Worm (Caenorhabditis elegans) whole organism, young adult: ENCODE results near the gene F46F3.3.

Source experiments
- B0336.3 ChIP-seq: fragments of 200-800 bp; sonication (Bioruptor generic); IDR thresholded peaks from 2 replicates; pipeline ENCODE4 v1.3.6; 2022; ENCODE audit warnings: missing genetic modification characterization, missing compliant biosample characterization
- C17E4.6 ChIP-seq: fragments of 200-800 bp; sonication (Bioruptor generic); IDR thresholded peaks from 2 replicates; pipeline ENCODE4 v1.3.6; 2022; ENCODE audit warnings: missing genetic modification reagents, missing genetic modification characterization, missing compliant biosample characterization
- F39B2.1 ChIP-seq: fragments of 200-800 bp; sonication (Bioruptor generic); IDR thresholded peaks from 2 replicates; pipeline ENCODE4 v1.3.6; 2022; ENCODE audit warnings: missing genetic modification reagents, missing genetic modification characterization, missing compliant biosample characterization
- F49E8.2 ChIP-seq: sonication (generic microtip); optimal IDR thresholded peaks from 3 replicates; lab custom pipeline; 2017; ENCODE audit warnings: missing genetic modification characterization, mild to moderate bottlenecking, missing compliant biosample characterization, antibody characterized with exemption, moderate library complexity; ENCODE audit not compliant: insufficient read depth
- F52B5.7 ChIP-seq: sonication (generic microtip); optimal IDR thresholded peaks from 2 replicates; lab custom pipeline; 2016; ENCODE audit warnings: mild to moderate bottlenecking, missing genetic modification characterization, missing compliant biosample characterization
- T07F8.4 ChIP-seq: sonication (generic microtip); optimal IDR thresholded peaks from 2 replicates; lab custom pipeline; 2016; ENCODE audit warnings: mild to moderate bottlenecking, missing genetic modification characterization, moderate library complexity, missing compliant biosample characterization
- Y53F4B.3 ChIP-seq: fragments of 200-800 bp; sonication (Bioruptor generic); IDR thresholded peaks from 2 replicates; pipeline ENCODE4 v1.3.6; 2022; ENCODE audit warnings: missing genetic modification reagents, missing genetic modification characterization, missing compliant biosample characterization
- Y79H2A.3 ChIP-seq: fragments of 200-800 bp; sonication (Bioruptor generic); conservative IDR thresholded peaks from 2 replicates; pipeline ENCODE4 v1.3.6; 2022; ENCODE audit warnings: missing genetic modification reagents, missing genetic modification characterization, missing compliant biosample characterization
- akir-1 ChIP-seq: fragments of 200-800 bp; sonication (Bioruptor generic); optimal IDR thresholded peaks from 2 replicates; lab custom pipeline; 2018; ENCODE audit warnings: mild to moderate bottlenecking, missing genetic modification characterization, moderate library complexity, missing compliant biosample characterization
- ama-1 ChIP-seq, 3 experiments: fragments of 150-350 bp in 1 of 3; sonication (generic microtip) in 2 of 3; optimal IDR thresholded peaks; 2 replicates each; lab custom pipeline; 2014 to 2018; ENCODE audit warnings: missing biosample characterization in 2 of 3, missing genetic modification characterization in 2 of 3, missing genetic modification reagents in 2 of 3
- atf-7 ChIP-seq: sonication (generic microtip); optimal IDR thresholded peaks from 2 replicates; lab custom pipeline; 2017; ENCODE audit warnings: mild to moderate bottlenecking, missing genetic modification characterization, missing compliant biosample characterization
- bed-1 ChIP-seq: fragments of 200-800 bp; sonication (Bioruptor generic); IDR thresholded peaks from 2 replicates; pipeline ENCODE4 v1.3.6; 2022; ENCODE audit warnings: missing genetic modification reagents, missing genetic modification characterization, missing compliant biosample characterization
- ccch-3 ChIP-seq: fragments of 200-800 bp; sonication (Bioruptor generic); optimal IDR thresholded peaks from 2 replicates; lab custom pipeline; 2018; ENCODE audit warnings: mild to moderate bottlenecking, missing genetic modification characterization, missing compliant biosample characterization
- cebp-1 ChIP-seq, 2 experiments: fragments of 200-800 bp in 1 of 2; sonication (Bioruptor generic) in 1 of 2; sonication (generic microtip) in 1 of 2; IDR thresholded peaks in 1 of 2; optimal IDR thresholded peaks in 1 of 2; 2 replicates each; pipeline versions ENCODE4 v1.3.6 to Lab custom; 2017 to 2022; ENCODE audit warnings: missing compliant biosample characterization in 2 of 2, missing genetic modification characterization in 2 of 2, mild to moderate bottlenecking in 1 of 2, missing genetic modification reagents in 1 of 2, moderate library complexity in 1 of 2
- cebp-2 ChIP-seq: fragments of 200-800 bp; sonication (Bioruptor generic); IDR thresholded peaks from 2 replicates; pipeline ENCODE4 v1.3.6; 2022; ENCODE audit warnings: missing genetic modification characterization, missing compliant biosample characterization
- ceh-100 ChIP-seq: fragments of 200-800 bp; sonication (Bioruptor generic); IDR thresholded peaks from 2 replicates; pipeline ENCODE4 v1.3.6; 2022; ENCODE audit warnings: missing genetic modification reagents, missing genetic modification characterization, missing compliant biosample characterization
- ceh-58 ChIP-seq: fragments of 200-800 bp; sonication (Bioruptor generic); IDR thresholded peaks from 2 replicates; pipeline ENCODE4 v1.3.6; 2022; ENCODE audit warnings: missing genetic modification characterization, missing compliant biosample characterization
- die-1 ChIP-seq: sonication (generic microtip); optimal IDR thresholded peaks from 2 replicates; lab custom pipeline; 2016; ENCODE audit warnings: missing genotype, mild to moderate bottlenecking, missing genetic modification characterization, missing compliant biosample characterization
- efl-1 ChIP-seq: fragments of 150-350 bp; optimal IDR thresholded peaks from 2 replicates; lab custom pipeline; 2014; ENCODE audit warnings: missing biosample characterization, missing genetic modification reagents, missing genetic modification characterization
- egl-18 ChIP-seq: fragments of 200-800 bp; sonication (Bioruptor generic); IDR thresholded peaks from 2 replicates; pipeline ENCODE4 v1.3.6; 2022; ENCODE audit warnings: missing genetic modification reagents, missing genetic modification characterization, missing compliant biosample characterization
- egl-44 ChIP-seq: fragments of 200-800 bp; sonication (Bioruptor generic); IDR thresholded peaks from 2 replicates; pipeline ENCODE4 v1.3.6; 2022; ENCODE audit warnings: missing genetic modification reagents, missing genetic modification characterization, missing compliant biosample characterization
- egrh-3 ChIP-seq: fragments of 200-800 bp; sonication (Bioruptor generic); IDR thresholded peaks from 2 replicates; pipeline ENCODE4 v1.3.6; 2022; ENCODE audit warnings: missing genetic modification reagents, missing genetic modification characterization, missing compliant biosample characterization
- ets-4 ChIP-seq: fragments of 200-800 bp; sonication (Bioruptor generic); optimal IDR thresholded peaks from 2 replicates; lab custom pipeline; 2018; ENCODE audit warnings: mild to moderate bottlenecking, missing genetic modification characterization, missing compliant biosample characterization
- gei-17 ChIP-seq: fragments of 200-800 bp; sonication (Bioruptor generic); optimal IDR thresholded peaks from 2 replicates; lab custom pipeline; 2018; ENCODE audit warnings: mild to moderate bottlenecking, missing genetic modification characterization, missing compliant biosample characterization
- hmg-20 ChIP-seq: fragments of 200-800 bp; sonication (Bioruptor generic); IDR thresholded peaks from 2 replicates; pipeline ENCODE4 v1.3.6; 2022; ENCODE audit warnings: missing genetic modification reagents, missing genetic modification characterization, missing compliant biosample characterization
- hrde-1 ChIP-seq: sonication (generic microtip); optimal IDR thresholded peaks from 2 replicates; lab custom pipeline; 2016; ENCODE audit warnings: missing genetic modification characterization, mild to moderate bottlenecking, missing compliant biosample characterization, moderate library complexity, missing genotype, missing genetic modification reagents, borderline replicate concordance
- let-607 ChIP-seq, 2 experiments: fragments of 200-800 bp in 1 of 2; sonication (Bioruptor generic) in 1 of 2; sonication (generic microtip) in 1 of 2; optimal IDR thresholded peaks; 2 replicates each; lab custom pipeline; 2016 to 2018; ENCODE audit warnings: mild to moderate bottlenecking in 2 of 2, missing compliant biosample characterization in 2 of 2, missing genetic modification characterization in 2 of 2, moderate library complexity in 2 of 2, missing genotype in 1 of 2
- lin-26 ChIP-seq: fragments of 200-800 bp; sonication (Bioruptor generic); IDR thresholded peaks from 2 replicates; pipeline ENCODE4 v1.3.6; 2022; ENCODE audit warnings: missing genetic modification reagents, missing genetic modification characterization, missing compliant biosample characterization
- lin-40 ChIP-seq: sonication (generic microtip); optimal IDR thresholded peaks from 2 replicates; lab custom pipeline; 2016; ENCODE audit warnings: missing genetic modification characterization, mild to moderate bottlenecking, missing compliant biosample characterization, missing genotype, missing genetic modification reagents
- lin-54 ChIP-seq: fragments of 200-800 bp; sonication (Bioruptor generic); optimal IDR thresholded peaks from 2 replicates; lab custom pipeline; 2018; ENCODE audit warnings: mild to moderate bottlenecking, missing genetic modification characterization, missing compliant biosample characterization
- lir-1 ChIP-seq: fragments of 200-800 bp; sonication (Bioruptor generic); conservative IDR thresholded peaks from 2 replicates; pipeline ENCODE4 v1.3.6; 2022; ENCODE audit warnings: missing genetic modification reagents, missing genetic modification characterization, missing compliant biosample characterization
- madf-8 ChIP-seq: fragments of 200-800 bp; sonication (Bioruptor generic); conservative IDR thresholded peaks from 2 replicates; pipeline ENCODE4 v1.3.6; 2022; ENCODE audit warnings: missing genetic modification reagents, missing genetic modification characterization, missing compliant biosample characterization
- mxl-1 ChIP-seq: sonication (generic microtip); optimal IDR thresholded peaks from 2 replicates; lab custom pipeline; 2016; ENCODE audit warnings: missing genetic modification characterization, missing compliant biosample characterization
- nhr-120 ChIP-seq: fragments of 200-800 bp; sonication (Bioruptor generic); IDR thresholded peaks from 2 replicates; pipeline ENCODE4 v1.3.6; 2022; ENCODE audit warnings: missing genetic modification characterization, missing compliant biosample characterization
- nhr-27 ChIP-seq: fragments of 200-800 bp; sonication (Bioruptor generic); optimal IDR thresholded peaks from 2 replicates; lab custom pipeline; 2018; ENCODE audit warnings: mild to moderate bottlenecking, missing genetic modification characterization, moderate library complexity, missing compliant biosample characterization
- pha-4 ChIP-seq: fragments of 150-350 bp; sonication (generic microtip); optimal IDR thresholded peaks from 2 replicates; lab custom pipeline; 2014; ENCODE audit warnings: missing biosample characterization, missing genetic modification reagents, missing genetic modification characterization
- repo-1 ChIP-seq: sonication (generic microtip); optimal IDR thresholded peaks from 2 replicates; lab custom pipeline; 2017; ENCODE audit warnings: mild to moderate bottlenecking, missing genetic modification characterization, missing compliant biosample characterization
- rpc-1 ChIP-seq, 2 experiments: fragments of 150-350 bp in 1 of 2; sonication (generic microtip) in 1 of 2; optimal IDR thresholded peaks; 2 replicates each; lab custom pipeline; 2014 to 2018; ENCODE audit warnings: missing biosample characterization in 1 of 2, missing genetic modification characterization in 1 of 2, missing genetic modification reagents in 1 of 2, missing genotype in 1 of 2
- sea-2 ChIP-seq: fragments of 200-800 bp; sonication (Bioruptor generic); IDR thresholded peaks from 2 replicates; pipeline ENCODE4 v1.3.6; 2022; ENCODE audit warnings: missing genetic modification characterization, missing compliant biosample characterization
- snpc-1.1 ChIP-seq: sonication (generic microtip); optimal IDR thresholded peaks from 2 replicates; lab custom pipeline; 2017; ENCODE audit warnings: missing genetic modification characterization, mild to moderate bottlenecking, missing compliant biosample characterization, antibody characterized with exemption, moderate library complexity, missing genotype, missing genetic modification reagents; ENCODE audit not compliant: insufficient read depth
- snpc-1.3 ChIP-seq: sonication (generic microtip); optimal IDR thresholded peaks from 2 replicates; lab custom pipeline; 2017; ENCODE audit warnings: missing genetic modification characterization, mild to moderate bottlenecking, missing compliant biosample characterization, antibody characterized with exemption, moderate library complexity, missing genotype, missing genetic modification reagents; ENCODE audit not compliant: insufficient read depth
- somi-1 ChIP-seq: fragments of 200-800 bp; sonication (Bioruptor generic); optimal IDR thresholded peaks from 2 replicates; lab custom pipeline; 2018; ENCODE audit warnings: mild to moderate bottlenecking, missing genetic modification characterization, missing compliant biosample characterization
- xnd-1 ChIP-seq: sonication (generic microtip); optimal IDR thresholded peaks from 2 replicates; lab custom pipeline; 2016; ENCODE audit warnings: missing genotype, missing genetic modification reagents, missing genetic modification characterization, missing compliant biosample characterization
- ztf-25 ChIP-seq: fragments of 200-800 bp; sonication (Bioruptor generic); IDR thresholded peaks from 2 replicates; pipeline ENCODE4 v1.3.6; 2022; ENCODE audit warnings: missing genetic modification reagents, missing genetic modification characterization, missing compliant biosample characterization
- ztf-6 ChIP-seq: fragments of 200-800 bp; sonication (Bioruptor generic); IDR thresholded peaks from 2 replicates; pipeline ENCODE4 v1.3.6; 2022; ENCODE audit warnings: missing genetic modification reagents, missing genetic modification characterization, missing compliant biosample characterization

Gene F46F3.3

ce11 chrV:11697482-11697881, 30.2 kb downstream of the F46F3.3 start:
- TF ChIP-seq egl-18 (GFP tag; lab: Robert Waterston, UW) (no peak), ceh-100 (no peak), bed-1 (GFP tag; lab: Robert Waterston, UW) (no peak), ztf-6 (GFP tag; lab: Robert Waterston, UW) (no peak), rpc-1 (optimal IDR thresholded peaks at IDR 0.05; lab: Kevin White, UChicago) (no peak), rpc-1 (tag; optimal IDR thresholded peaks at IDR 0.05; lab: Kevin White, UChicago) (no peak), F39B2.1 (no peak), ceh-58 (GFP tag; lab: Robert Waterston, UW) (no peak), snpc-1.3 (tag; lab: Kevin White, UChicago) (no peak), cebp-1 (GFP tag; IDR thresholded peaks at IDR 0.05; lab: Robert Waterston, UW) (no peak), cebp-1 (tag; optimal IDR thresholded peaks at IDR 0.05; lab: Kevin White, UChicago) (no peak), repo-1 (tag; lab: Kevin White, UChicago) (no peak), die-1 (tag; lab: Kevin White, UChicago) (no peak), Y53F4B.3 (GFP tag; lab: Robert Waterston, UW) (no peak), nhr-120 (GFP tag; lab: Robert Waterston, UW) (no peak), ztf-25 (GFP tag; lab: Robert Waterston, UW) (no peak), lin-40 (tag; lab: Kevin White, UChicago) (no peak), snpc-1.1 (tag; lab: Kevin White, UChicago) (no peak), xnd-1 (no peak), pha-4 (tag; lab: Kevin White, UChicago) (no peak), T07F8.4 (tag; lab: Kevin White, UChicago) (no peak)
- TF ChIP-seq, all 124 proteins: peak for 0

ce11 chrV:11704658-11705057, 37.4 kb downstream of the F46F3.3 start:
- no peak for TF ChIP-seq hmg-20 (GFP tag; lab: Robert Waterston, UW)
- no peak for TF ChIP-seq ceh-58 (GFP tag; lab: Robert Waterston, UW)
- no peak for TF ChIP-seq nhr-27 (tag; lab: Kevin White, UChicago)
- TF ChIP-seq lir-1 (GFP tag; lab: Robert Waterston, UW) = no peak
- no peak for TF ChIP-seq egl-18 (GFP tag; lab: Robert Waterston, UW)
- TF ChIP-seq Y79H2A.3 (GFP tag; lab: Robert Waterston, UW) = no peak
- TF ChIP-seq lin-26 (GFP tag; lab: Robert Waterston, UW) = no peak
- TF ChIP-seq B0336.3 (GFP tag; lab: Robert Waterston, UW) = no peak
- TF ChIP-seq ccch-3 (GFP tag; lab: Kevin White, UChicago) = no peak
- TF ChIP-seq ztf-25 (GFP tag; lab: Robert Waterston, UW) = no peak
- no peak for TF ChIP-seq gei-17 (GFP tag; lab: Kevin White, UChicago)
- no peak for TF ChIP-seq nhr-120 (GFP tag; lab: Robert Waterston, UW)
- TF ChIP-seq F49E8.2 = no peak
- no peak for TF ChIP-seq akir-1 (GFP tag; lab: Kevin White, UChicago)
- no peak for TF ChIP-seq ama-1 (optimal IDR thresholded peaks at IDR 0.05; lab: Kevin White, UChicago)
- no peak for TF ChIP-seq ama-1 (GFP tag; optimal IDR thresholded peaks at IDR 0.05; lab: Kevin White, UChicago)
- TF ChIP-seq somi-1 = no peak
- no peak for TF ChIP-seq C17E4.6 (GFP tag; lab: Robert Waterston, UW)
- TF ChIP-seq lin-54 = no peak

- TF ChIP-seq efl-1 (GFP tag; lab: Kevin White, UChicago) (no peak), madf-8 (no peak), egl-44 (no peak), let-607 (tag; optimal IDR thresholded peaks at IDR 0.05; lab: Kevin White, UChicago) (no peak), atf-7 (tag; lab: Kevin White, UChicago) (no peak), lin-26 (GFP tag; lab: Robert Waterston, UW) (no peak), ets-4 (GFP tag; lab: Kevin White, UChicago) (no peak), hrde-1 (no peak), mxl-1 (tag; lab: Kevin White, UChicago) (no peak), sea-2 (GFP tag; lab: Robert Waterston, UW) (no peak), cebp-2 (GFP tag; lab: Robert Waterston, UW) (no peak), F52B5.7 (tag; lab: Kevin White, UChicago) (no peak), egrh-3 (GFP tag; lab: Robert Waterston, UW) (no peak)
Measured at ce11 chrV:11705399-11705798, 38.1 kb downstream of the F46F3.3 start, which contains the start of gene ceh-32. Gene ceh-32, minus strand, starts transcription at chrV:11705400.
